Fruit fly (Drosophila melanogaster) whole organism, adult: ENCODE results near the gene CG9389.

Source experiments
- CG11617 ChIP-seq: fragments of 200-800 bp; sonication (Bioruptor generic); optimal IDR thresholded peaks from 2 replicates; lab custom pipeline; 2017; ENCODE audit warnings: mild to moderate bottlenecking, missing biosample characterization, missing genetic modification reagents, missing genetic modification characterization
- CG12768 ChIP-seq: fragments of 200-800 bp; sonication (Bioruptor generic); optimal IDR thresholded peaks from 2 replicates; lab custom pipeline; 2017; ENCODE audit warnings: missing biosample characterization, missing genetic modification characterization, mild to moderate bottlenecking, moderate library complexity, missing genetic modification reagents
- CG14711 ChIP-seq: fragments of 200-800 bp; sonication (Bioruptor generic); optimal IDR thresholded peaks from 2 replicates; lab custom pipeline; 2018; ENCODE audit warnings: missing biosample characterization, mild to moderate bottlenecking, missing genetic modification characterization, moderate library complexity
- CG1620 ChIP-seq: fragments of 200-800 bp; sonication (Bioruptor generic); optimal IDR thresholded peaks from 2 replicates; lab custom pipeline; 2016; ENCODE audit warnings: missing biosample characterization, missing genetic modification characterization
- CG33017 ChIP-seq: fragments of 200-800 bp; sonication (Bioruptor generic); optimal IDR thresholded peaks from 2 replicates; lab custom pipeline; 2018; ENCODE audit warnings: missing biosample characterization, mild to moderate bottlenecking, missing genetic modification characterization, moderate library complexity
- CG5204 ChIP-seq: fragments of 200-800 bp; sonication (Bioruptor generic); optimal IDR thresholded peaks from 2 replicates; lab custom pipeline; 2016; ENCODE audit warnings: missing biosample characterization, missing genetic modification characterization
- CG7045 ChIP-seq: fragments of 200-800 bp; sonication (Bioruptor generic); optimal IDR thresholded peaks from 2 replicates; lab custom pipeline; 2017; ENCODE audit warnings: missing biosample characterization, mild to moderate bottlenecking, missing genetic modification characterization
- CG7101 ChIP-seq: fragments of 200-800 bp; sonication (Bioruptor generic); optimal IDR thresholded peaks from 2 replicates; lab custom pipeline; 2018; ENCODE audit warnings: missing biosample characterization, mild to moderate bottlenecking, missing genetic modification characterization, moderate library complexity
- Clk ChIP-seq: fragments of 200-800 bp; sonication (Bioruptor generic); optimal IDR thresholded peaks from 2 replicates; lab custom pipeline; 2017; ENCODE audit warnings: missing biosample characterization, missing genetic modification characterization
- Crg-1 ChIP-seq: fragments of 200-800 bp; sonication (Bioruptor generic); optimal IDR thresholded peaks from 2 replicates; lab custom pipeline; 2016; ENCODE audit warnings: missing biosample characterization, missing genetic modification characterization
- Hr96 ChIP-seq: fragments of 200-800 bp; sonication (Bioruptor generic); optimal IDR thresholded peaks from 2 replicates; lab custom pipeline; 2016; ENCODE audit warnings: missing biosample characterization, missing genetic modification characterization
- Mnt ChIP-seq: fragments of 200-800 bp; sonication (Bioruptor generic); optimal IDR thresholded peaks from 2 replicates; lab custom pipeline; 2016; ENCODE audit warnings: missing biosample characterization, mild to moderate bottlenecking, missing genetic modification characterization
- bab1 ChIP-seq: fragments of 200-800 bp; sonication (Bioruptor generic); optimal IDR thresholded peaks from 3 replicates; lab custom pipeline; 2019; ENCODE audit warnings: missing biosample characterization, mild to moderate bottlenecking, missing genetic modification characterization, moderate library complexity
- cic ChIP-seq: fragments of 200-800 bp; sonication (Bioruptor generic); optimal IDR thresholded peaks from 2 replicates; lab custom pipeline; 2017; ENCODE audit warnings: missing biosample characterization, mild to moderate bottlenecking, missing genetic modification characterization, moderate library complexity
- cnc ChIP-seq, 2 experiments: fragments of >200 bp; optimal IDR thresholded peaks; 2 replicates each; lab custom pipeline; 2017
- kay ChIP-seq: fragments of 200-800 bp; sonication (Bioruptor generic); peaks from one replicate; lab custom pipeline; 2016; ENCODE audit warnings: missing biosample characterization, missing genetic modification characterization, borderline replicate concordance
- ovo ChIP-seq: fragments of 200-800 bp; sonication (Bioruptor generic); optimal IDR thresholded peaks from 2 replicates; lab custom pipeline; 2016; ENCODE audit warnings: missing biosample characterization, missing genetic modification characterization
- pad ChIP-seq: fragments of 200-800 bp; sonication (Bioruptor generic); optimal IDR thresholded peaks from 3 replicates; lab custom pipeline; 2017; ENCODE audit warnings: missing biosample characterization, missing genetic modification characterization, mild to moderate bottlenecking, moderate library complexity, missing genetic modification reagents
- tj ChIP-seq: fragments of 200-800 bp; sonication (Bioruptor generic); optimal IDR thresholded peaks from 3 replicates; lab custom pipeline; 2017; ENCODE audit warnings: missing biosample characterization, mild to moderate bottlenecking, missing genetic modification characterization, moderate library complexity
- toe ChIP-seq: fragments of 200-800 bp; sonication (Bioruptor generic); optimal IDR thresholded peaks from 2 replicates; lab custom pipeline; 2016; ENCODE audit warnings: missing biosample characterization, missing genetic modification characterization

CG9389 gene

dm6 chr3L:21290336-21290735, 20.0 kb upstream of the CG9389 start:
- TF ChIP-seq tj: no peak

- TF ChIP-seq CG7101: peak; percentile 70
- peak; percentile 84 for TF ChIP-seq CG11617 (GFP tag; lab: Kevin White, UChicago)
- TF ChIP-seq kay (GFP tag; lab: Kevin White, UChicago): no peak
- TF ChIP-seq Mnt (GFP tag; lab: Kevin White, UChicago): peak; percentile 77
- peak; percentile 46 for TF ChIP-seq CG33017
- no peak for TF ChIP-seq cnc (optimal IDR thresholded peaks at IDR 0.05; lab: Kevin White, UChicago)
- peak; percentile 97 for TF ChIP-seq bab1 (GFP tag; lab: Kevin White, UChicago)
- TF ChIP-seq Crg-1 (GFP tag; lab: Kevin White, UChicago): peak; percentile 50
- TF ChIP-seq CG7045: peak; percentile 70
- peak; percentile 58 for TF ChIP-seq ovo (GFP tag; lab: Kevin White, UChicago)
- TF ChIP-seq Hr96 (GFP tag; lab: Kevin White, UChicago): peak; percentile 66
- TF ChIP-seq CG1620 (GFP tag; lab: Kevin White, UChicago): peak; percentile 84
- TF ChIP-seq Clk (GFP tag; lab: Kevin White, UChicago): peak; percentile 65
- peak; percentile 58 for TF ChIP-seq CG14711 (tag; lab: Kevin White, UChicago)
- peak; percentile 77 for TF ChIP-seq pad (GFP tag; lab: Kevin White, UChicago)
- TF ChIP-seq CG5204 (GFP tag; lab: Kevin White, UChicago): no peak
- no peak for TF ChIP-seq CG12768 (GFP tag; lab: Kevin White, UChicago)
- TF ChIP-seq tj: peak; percentile 73
- peak; percentile 77 for TF ChIP-seq toe (GFP tag; lab: Kevin White, UChicago)
- TF ChIP-seq cic (GFP tag; lab: Kevin White, UChicago): no peak
Observed at dm6 chr3L:21285639-21286338, 15.4 kb upstream of the CG9389 start, which contains the start of the genes CG12974 and pzg. Gene CG12974, minus strand, starts transcription at chr3L:21285962. Gene pzg, plus strand, starts transcription at chr3L:21286099.

- TF ChIP-seq cic (GFP tag; lab: Kevin White, UChicago) (peak; percentile 27), CG12768 (GFP tag; lab: Kevin White, UChicago) (no peak)
Observed at dm6 chr3L:21284720-21285638, 14.6 kb upstream of the CG9389 start.

dm6 chr3L:21283795-21284194, 13.4 kb upstream of the CG9389 start:
- TF ChIP-seq cic (GFP tag; lab: Kevin White, UChicago): no peak
- TF ChIP-seq cnc (optimal IDR thresholded peaks at IDR 0.05; lab: Kevin White, UChicago): no peak
- TF ChIP-seq CG1620 (GFP tag; lab: Kevin White, UChicago): no peak
- TF ChIP-seq bab1 (GFP tag; lab: Kevin White, UChicago): no peak

- TF ChIP-seq kay (GFP tag; lab: Kevin White, UChicago) (no peak), ovo (GFP tag; lab: Kevin White, UChicago) (no peak), Crg-1 (GFP tag; lab: Kevin White, UChicago) (no peak), CG11617 (GFP tag; lab: Kevin White, UChicago) (no peak), CG7101 (no peak)
Observed at dm6 chr3L:21282741-21283140, 12.4 kb upstream of the CG9389 start.

dm6 chr3L:21281706-21282105, 11.3 kb upstream of the CG9389 start:
- TF ChIP-seq CG1620 (GFP tag; lab: Kevin White, UChicago) (no peak), cnc (optimal IDR thresholded peaks at IDR 0.05; lab: Kevin White, UChicago) (no peak), bab1 (GFP tag; lab: Kevin White, UChicago) (no peak), CG11617 (GFP tag; lab: Kevin White, UChicago) (no peak), CG5204 (GFP tag; lab: Kevin White, UChicago) (no peak), Hr96 (GFP tag; lab: Kevin White, UChicago) (no peak), CG7045 (no peak), CG7101 (no peak), CG12768 (GFP tag; lab: Kevin White, UChicago) (no peak), cic (GFP tag; lab: Kevin White, UChicago) (no peak), CG33017 (no peak), ovo (GFP tag; lab: Kevin White, UChicago) (no peak), toe (GFP tag; lab: Kevin White, UChicago) (no peak), tj (no peak), kay (GFP tag; lab: Kevin White, UChicago) (no peak), pad (GFP tag; lab: Kevin White, UChicago) (no peak), CG14711 (tag; lab: Kevin White, UChicago) (no peak), Crg-1 (GFP tag; lab: Kevin White, UChicago) (no peak), Mnt (GFP tag; lab: Kevin White, UChicago) (no peak)
